Comparison of ENCODE assay signal across 2 fruit fly cellular contexts in the genomic region with DNA sequence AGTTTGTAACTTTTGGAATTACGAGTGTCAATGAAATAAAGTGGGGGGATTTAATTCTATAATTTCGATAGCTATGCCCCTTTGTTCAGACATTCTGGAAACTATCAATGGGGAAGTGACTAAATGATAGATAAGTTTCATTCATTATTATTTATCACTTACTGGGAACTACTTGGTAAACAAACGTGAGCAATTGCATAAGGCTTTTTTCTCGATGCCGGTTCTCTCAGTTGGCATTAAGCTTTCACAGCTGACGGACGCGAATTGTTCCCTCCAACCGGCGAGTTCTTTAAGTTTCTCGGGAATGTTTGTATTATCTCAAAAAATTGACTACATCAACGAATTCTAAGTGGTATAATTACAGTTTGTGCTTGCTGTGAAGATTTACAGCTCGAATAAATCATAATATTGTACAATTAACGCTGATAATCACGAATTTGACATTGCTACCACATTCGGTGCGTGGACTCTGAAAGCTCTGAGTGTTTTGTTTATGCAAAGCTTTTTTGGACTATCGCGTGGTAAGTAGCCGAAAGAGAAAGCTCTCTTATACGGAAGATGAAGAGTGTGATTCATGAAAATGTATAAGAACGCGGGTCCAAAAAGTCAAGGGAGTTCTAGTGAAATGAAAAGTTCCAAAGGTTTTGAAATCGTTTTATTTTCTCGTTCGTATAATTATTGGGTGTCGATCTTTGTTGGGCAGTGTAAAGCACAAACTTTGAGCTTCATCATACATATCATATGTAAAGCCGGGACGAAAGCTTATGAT.
TF ChIP-seq lines count a peak whose summit lies in the region.

A gene (plus strand): TSS at position 228 of the 769 bp plus-strand sequence.

TF ChIP-seq in whole organism, embryonic, 481 proteins besides CTCF, POLR2A, EP300 and RAD21 (continued from another document and continues in another):
- TF ChIP-seq sna (GFP tag; IDR thresholded peaks at IDR 0.05; lab: Robert Waterston, UW; ENCODE audit: partially characterized antibody): no peak
- TF ChIP-seq CG7928 (GFP tag; optimal IDR thresholded peaks at IDR 0.05; lab: Kevin White, UChicago): peak; percentile 60
- peak; percentile 84 for TF ChIP-seq CG11398 (GFP tag; optimal IDR thresholded peaks at IDR 0.05; lab: Kevin White, UChicago)
- TF ChIP-seq lbe (GFP tag; optimal IDR thresholded peaks at IDR 0.05; lab: Kevin White, UChicago): peak; percentile 35
- no peak for TF ChIP-seq pfk (GFP tag; optimal IDR thresholded peaks at IDR 0.05; lab: Kevin White, UChicago)
- no peak for TF ChIP-seq usp (GFP tag; optimal IDR thresholded peaks at IDR 0.05; lab: Kevin White, UChicago)
- TF ChIP-seq tio (GFP tag; optimal IDR thresholded peaks at IDR 0.05; lab: Kevin White, UChicago): peak; percentile 35
- TF ChIP-seq CG7372 (GFP tag; IDR thresholded peaks at IDR 0.05; lab: Robert Waterston, UW): peak; percentile 59; the same call in 1 of the 2 replicates
- peak; percentile 77 for TF ChIP-seq Dbx (GFP tag; IDR thresholded peaks at IDR 0.05; lab: Robert Waterston, UW)
- TF ChIP-seq CG31388 (GFP tag; optimal IDR thresholded peaks at IDR 0.05; lab: Kevin White, UChicago): no peak
- TF ChIP-seq cwo (GFP tag; optimal IDR thresholded peaks at IDR 0.05; lab: Kevin White, UChicago): peak; percentile 78
- TF ChIP-seq CG4854 (GFP tag; optimal IDR thresholded peaks at IDR 0.05; lab: Kevin White, UChicago): peak; percentile 54
- no peak for TF ChIP-seq CG4360 (GFP tag; IDR thresholded peaks at IDR 0.05; lab: Robert Waterston, UW)
- TF ChIP-seq CrebB (tag; optimal IDR thresholded peaks at IDR 0.05; lab: Kevin White, UChicago): peak; percentile 31
- TF ChIP-seq sqz (GFP tag; optimal IDR thresholded peaks at IDR 0.05; lab: Kevin White, UChicago): no peak
- peak; percentile 52 for TF ChIP-seq disco-r (GFP tag; optimal IDR thresholded peaks at IDR 0.05; lab: Kevin White, UChicago)
- peak; percentile 85 for TF ChIP-seq CG2678 (tag; optimal IDR thresholded peaks at IDR 0.05; lab: Kevin White, UChicago)
- TF ChIP-seq HmgD (GFP tag; optimal IDR thresholded peaks at IDR 0.05; lab: Kevin White, UChicago): peak; percentile 30
- TF ChIP-seq CG30403 (GFP tag; optimal IDR thresholded peaks at IDR 0.05; lab: Kevin White, UChicago): peak; percentile 82
- peak; percentile 56 for TF ChIP-seq Taf1 (GFP tag; IDR thresholded peaks at IDR 0.05; lab: Robert Waterston, UW)
- no peak for TF ChIP-seq Sry-β (GFP tag; optimal IDR thresholded peaks at IDR 0.05; lab: Kevin White, UChicago)
- peak; percentile 68 for TF ChIP-seq HHEX (GFP tag; optimal IDR thresholded peaks at IDR 0.05; lab: Kevin White, UChicago)
- TF ChIP-seq phol (tag; optimal IDR thresholded peaks at IDR 0.05; lab: Kevin White, UChicago): peak; percentile 57
- TF ChIP-seq fru (optimal IDR thresholded peaks at IDR 0.05; lab: Kevin White, UChicago): no peak
- TF ChIP-seq CG10321 (GFP tag; IDR thresholded peaks at IDR 0.05; lab: Robert Waterston, UW): no peak; the same call in 1 of the 2 replicates
- peak; percentile 70 for TF ChIP-seq schlank (tag; optimal IDR thresholded peaks at IDR 0.05; lab: Kevin White, UChicago)
- peak; percentile 67; the same call in 1 of the 3 replicates for TF ChIP-seq so (GFP tag; IDR thresholded peaks at IDR 0.05; lab: Robert Waterston, UW)
- peak; percentile 39 for TF ChIP-seq CG4328 (GFP tag; optimal IDR thresholded peaks at IDR 0.05; lab: Kevin White, UChicago)
- peak; percentile 95 for TF ChIP-seq ci (GFP tag; IDR thresholded peaks at IDR 0.05; lab: Robert Waterston, UW)
- TF ChIP-seq CG8388 (GFP tag; optimal IDR thresholded peaks at IDR 0.05; lab: Kevin White, UChicago): peak; percentile 59
- TF ChIP-seq CG16863 (GFP tag; optimal IDR thresholded peaks at IDR 0.05; lab: Kevin White, UChicago): peak; percentile 74
- no peak for TF ChIP-seq CG2202 (tag; optimal IDR thresholded peaks at IDR 0.05; lab: Kevin White, UChicago)
- TF ChIP-seq Drgx (GFP tag; IDR thresholded peaks at IDR 0.05; lab: Robert Waterston, UW): peak; percentile 85
- peak; percentile 73; the same call in 2 of the 3 replicates for TF ChIP-seq CG14050 (GFP tag; IDR thresholded peaks at IDR 0.05; lab: Robert Waterston, UW)
- peak; percentile 71 for TF ChIP-seq bcd (GFP tag; optimal IDR thresholded peaks at IDR 0.05; lab: Kevin White, UChicago)
- TF ChIP-seq Blimp-1 (GFP tag; optimal IDR thresholded peaks at IDR 0.05; lab: Kevin White, UChicago): peak; percentile 82
- peak; percentile 94 for TF ChIP-seq vvl (GFP tag; IDR thresholded peaks at IDR 0.05; lab: Robert Waterston, UW)
- no peak for TF ChIP-seq Opbp (GFP tag; IDR thresholded peaks at IDR 0.05; lab: Robert Waterston, UW; ENCODE audit: partially characterized antibody)
- TF ChIP-seq B-H2 (GFP tag; optimal IDR thresholded peaks at IDR 0.05; lab: Kevin White, UChicago): peak; percentile 79
- TF ChIP-seq Fer3 (tag; optimal IDR thresholded peaks at IDR 0.05; lab: Kevin White, UChicago): peak; percentile 76
- peak in 1 of 2 experiments; percentile 85 for TF ChIP-seq eve (GFP tag; optimal IDR thresholded peaks at IDR 0.05; lab: Kevin White, UChicago)
- peak; percentile 46 for TF ChIP-seq CG33213 (GFP tag; optimal IDR thresholded peaks at IDR 0.05; lab: Kevin White, UChicago)
- peak; percentile 82 for TF ChIP-seq Antp (GFP tag; optimal IDR thresholded peaks at IDR 0.05; lab: Kevin White, UChicago)
- peak; percentile 80 for TF ChIP-seq ATbp (GFP tag; optimal IDR thresholded peaks at IDR 0.05; lab: Kevin White, UChicago)
- TF ChIP-seq CG14710 (tag; optimal IDR thresholded peaks at IDR 0.05; lab: Kevin White, UChicago): peak; percentile 22
- TF ChIP-seq Atf-2 (GFP tag; optimal IDR thresholded peaks at IDR 0.05; lab: Kevin White, UChicago): peak; percentile 67
- no peak for TF ChIP-seq nerfin-2 (GFP tag; IDR thresholded peaks at IDR 0.05; lab: Robert Waterston, UW; ENCODE audit: partially characterized antibody)
- peak; percentile 79 for TF ChIP-seq CG17328 (GFP tag; IDR thresholded peaks at IDR 0.05; lab: Robert Waterston, UW)
- TF ChIP-seq fd64A (GFP tag; optimal IDR thresholded peaks at IDR 0.05; lab: Kevin White, UChicago): no peak
- TF ChIP-seq zfh1 (GFP tag; IDR thresholded peaks at IDR 0.05; lab: Robert Waterston, UW): peak; percentile 72; the same call in 1 of the 3 replicates
- peak; percentile 74 for TF ChIP-seq Camta (GFP tag; optimal IDR thresholded peaks at IDR 0.05; lab: Kevin White, UChicago)
- TF ChIP-seq trh (GFP tag; optimal IDR thresholded peaks at IDR 0.05; lab: Kevin White, UChicago): no peak
- 0 out of 2 replicates have a peak, but pooled peaks have one; percentile 40 for TF ChIP-seq CG14667 (GFP tag; IDR thresholded peaks at IDR 0.05; lab: Robert Waterston, UW)
- no peak for TF ChIP-seq CG33557 (GFP tag; optimal IDR thresholded peaks at IDR 0.05; lab: Kevin White, UChicago)
- no peak for TF ChIP-seq Poxn (GFP tag; IDR thresholded peaks at IDR 0.05; lab: Robert Waterston, UW)
- peak; percentile 76 for TF ChIP-seq CG12659 (GFP tag; optimal IDR thresholded peaks at IDR 0.05; lab: Kevin White, UChicago)
- peak; percentile 42 for TF ChIP-seq NC2β (GFP tag; optimal IDR thresholded peaks at IDR 0.05; lab: Kevin White, UChicago)
- TF ChIP-seq Trl (optimal IDR thresholded peaks at IDR 0.05; lab: Kevin White, UChicago): peak; percentile 45 to 74
- peak; percentile 87 for TF ChIP-seq Trl (GFP tag; optimal IDR thresholded peaks at IDR 0.05; lab: Kevin White, UChicago)
- peak; percentile 65 for TF ChIP-seq oc (tag; optimal IDR thresholded peaks at IDR 0.05; lab: Kevin White, UChicago)

TF ChIP-seq in whole organism, prepupa, 60 proteins besides CTCF, POLR2A, EP300 and RAD21 (continued from another document):
- TF ChIP-seq Eip93F (GFP tag; optimal IDR thresholded peaks at IDR 0.05; lab: Kevin White, UChicago): no peak
- TF ChIP-seq cyc (GFP tag; optimal IDR thresholded peaks at IDR 0.05; lab: Kevin White, UChicago): peak; percentile 68
- peak; percentile 68 for TF ChIP-seq CG34406 (GFP tag; optimal IDR thresholded peaks at IDR 0.05; lab: Kevin White, UChicago)
- peak; percentile 66 for TF ChIP-seq Lpt (GFP tag; optimal IDR thresholded peaks at IDR 0.05; lab: Kevin White, UChicago)
- peak; percentile 34; the same call in 1 of the 2 replicates for TF ChIP-seq CG11294 (GFP tag; IDR thresholded peaks at IDR 0.05; lab: Robert Waterston, UW)
- peak; percentile 65 for TF ChIP-seq CG10669 (GFP tag; optimal IDR thresholded peaks at IDR 0.05; lab: Kevin White, UChicago)
- no peak for TF ChIP-seq fd59A (GFP tag; optimal IDR thresholded peaks at IDR 0.05; lab: Kevin White, UChicago)
- peak; percentile 70 for TF ChIP-seq pdm3 (GFP tag; optimal IDR thresholded peaks at IDR 0.05; lab: Kevin White, UChicago)
- TF ChIP-seq Sox102F (GFP tag; optimal IDR thresholded peaks at IDR 0.05; lab: Kevin White, UChicago): peak; percentile 70
- peak in 1 of 2 experiments; percentile 6 for TF ChIP-seq ss (GFP tag; optimal IDR thresholded peaks at IDR 0.05; lab: Kevin White, UChicago)
- TF ChIP-seq esn (GFP tag; optimal IDR thresholded peaks at IDR 0.05; lab: Kevin White, UChicago): peak; percentile 81
- TF ChIP-seq vri (GFP tag; optimal IDR thresholded peaks at IDR 0.05; lab: Kevin White, UChicago): peak; percentile 70
- peak; percentile 72 for TF ChIP-seq topi (GFP tag; optimal IDR thresholded peaks at IDR 0.05; lab: Kevin White, UChicago)
